Fruit fly (Drosophila melanogaster): ENCODE data around the gene Sbds.

Sbds gene

DNA sequence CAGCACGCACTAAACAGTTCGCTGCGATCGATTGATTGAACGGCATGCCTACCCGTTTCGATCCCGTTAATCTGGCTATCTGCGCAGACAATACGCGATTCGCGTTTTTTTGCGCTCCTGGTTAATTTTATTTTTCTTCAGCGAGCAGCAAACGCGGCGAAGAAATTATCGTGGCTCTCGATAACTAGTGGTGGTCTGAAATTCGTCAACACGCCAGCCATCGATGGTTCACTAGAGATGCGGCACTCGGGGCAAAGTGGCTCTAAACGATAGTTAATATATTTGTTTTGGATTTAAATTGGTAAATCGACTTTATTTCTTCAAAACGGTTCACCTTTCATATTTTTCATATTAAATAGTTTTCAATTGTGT lies 9.8 kb upstream of the Sbds start, which contains the start of gene dikar (continued):
- TF ChIP-seq topi (GFP tag; optimal IDR thresholded peaks at IDR 0.05), result peak; percentile 20
- no peak for TF ChIP-seq Hr4 (GFP tag; optimal IDR thresholded peaks at IDR 0.05)
- TF ChIP-seq CG10631 (GFP tag; optimal IDR thresholded peaks at IDR 0.05), result no peak
- no peak for TF ChIP-seq fd85E (GFP tag; optimal IDR thresholded peaks at IDR 0.05)
- peak; percentile 1 for TF ChIP-seq Eip75B (GFP tag; optimal IDR thresholded peaks at IDR 0.05)
- TF ChIP-seq CG6276 (GFP tag; optimal IDR thresholded peaks at IDR 0.05), result no peak
- no peak for TF ChIP-seq dac (GFP tag; optimal IDR thresholded peaks at IDR 0.05)
- peak; percentile 0 for TF ChIP-seq CG6792 (GFP tag; optimal IDR thresholded peaks at IDR 0.05)
- TF ChIP-seq dsx (GFP tag; optimal IDR thresholded peaks at IDR 0.05; ENCODE audit: poor library complexity, severe bottlenecking), result peak; percentile 9
- TF ChIP-seq CG6808 (GFP tag; optimal IDR thresholded peaks at IDR 0.05), result no peak
- no peak for TF ChIP-seq vri (GFP tag; optimal IDR thresholded peaks at IDR 0.05)
- no peak for TF ChIP-seq Eip78C (GFP tag)
- TF ChIP-seq Sox102F (GFP tag; optimal IDR thresholded peaks at IDR 0.05), result no peak
- TF ChIP-seq CG6163 (GFP tag; IDR thresholded peaks at IDR 0.05), result no peak
- peak; percentile 40 for TF ChIP-seq CG3032 (tag; optimal IDR thresholded peaks at IDR 0.05)
- TF ChIP-seq CG8632 (GFP tag; optimal IDR thresholded peaks at IDR 0.05), result no peak

DNA sequence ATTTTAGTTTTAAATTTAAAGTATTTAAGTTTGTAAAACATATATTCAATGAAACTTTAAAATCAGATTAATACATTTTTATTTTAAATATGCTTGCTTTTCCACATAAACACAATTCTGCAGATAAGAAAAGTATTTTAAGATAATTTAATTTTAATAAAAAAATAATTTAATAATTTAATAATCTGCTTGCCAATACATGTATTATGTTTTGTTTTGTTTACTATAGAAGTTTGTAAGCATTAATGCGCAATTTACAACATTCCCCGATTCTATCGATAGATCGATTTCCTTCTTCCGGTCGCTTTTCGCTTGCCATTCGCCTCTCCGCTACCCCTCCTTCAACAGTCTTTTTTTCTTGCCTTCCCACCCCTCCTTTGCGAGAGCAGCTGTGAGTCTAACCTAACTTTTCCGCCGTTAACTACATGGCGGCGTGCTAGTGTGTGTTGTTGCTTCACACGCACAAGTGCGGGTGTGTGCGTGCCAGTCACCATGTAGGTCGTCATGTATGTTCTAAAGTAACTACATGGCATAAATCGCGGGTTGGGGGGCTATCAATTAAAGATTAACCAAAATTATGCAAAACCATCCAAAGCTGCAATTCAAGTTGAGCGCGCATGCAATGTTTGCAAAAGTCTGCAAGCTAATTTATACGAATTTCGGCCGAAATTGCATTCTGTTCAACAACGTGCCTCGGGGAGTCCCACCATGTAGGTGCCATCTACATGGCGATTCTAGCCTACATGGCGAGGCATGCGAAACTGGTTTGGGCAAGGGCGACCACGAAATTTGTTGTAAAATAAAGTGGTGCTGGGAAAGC lies 9.2 kb upstream of the Sbds start:
- no peak for TF ChIP-seq CG11762 (GFP tag; optimal IDR thresholded peaks at IDR 0.05; ENCODE audit: insufficient read depth)
- TF ChIP-seq OdsH (GFP tag; optimal IDR thresholded peaks at IDR 0.05), result no peak
- no peak for TF ChIP-seq CG7368 (GFP tag; optimal IDR thresholded peaks at IDR 0.05)
- TF ChIP-seq Sox14 (GFP tag; optimal IDR thresholded peaks at IDR 0.05), result peak; percentile 19
- peak; percentile 70 for TF ChIP-seq svp (GFP tag)
- peak; percentile 77 for TF ChIP-seq CG6163 (GFP tag; IDR thresholded peaks at IDR 0.05)
- TF ChIP-seq CG6808 (GFP tag; optimal IDR thresholded peaks at IDR 0.05), result no peak
- TF ChIP-seq CG4318 (GFP tag; optimal IDR thresholded peaks at IDR 0.05), result no peak
- TF ChIP-seq CG10631 (GFP tag; optimal IDR thresholded peaks at IDR 0.05), result peak; percentile 15
- peak; percentile 15 for TF ChIP-seq CG31627 (GFP tag; optimal IDR thresholded peaks at IDR 0.05)
- TF ChIP-seq Sox15 (GFP tag; optimal IDR thresholded peaks at IDR 0.05), result no peak
- peak; percentile 33 for TF ChIP-seq CG3032 (tag; optimal IDR thresholded peaks at IDR 0.05)
- no peak for TF ChIP-seq CG8119 (GFP tag; IDR thresholded peaks at IDR 0.05)
- no peak for TF ChIP-seq dsx (GFP tag; optimal IDR thresholded peaks at IDR 0.05; ENCODE audit: poor library complexity, severe bottlenecking)
- peak; percentile 7 for TF ChIP-seq cyc (GFP tag; optimal IDR thresholded peaks at IDR 0.05)
- peak; percentile 15 for TF ChIP-seq CG3919 (GFP tag; optimal IDR thresholded peaks at IDR 0.05)
- peak; percentile 21 for TF ChIP-seq achi (GFP tag; optimal IDR thresholded peaks at IDR 0.05)
- peak; percentile 9 for TF ChIP-seq Blimp-1 (GFP tag; optimal IDR thresholded peaks at IDR 0.05)
- no peak for TF ChIP-seq esn (GFP tag; optimal IDR thresholded peaks at IDR 0.05)
- peak; percentile 42 for TF ChIP-seq CG1621 (tag; optimal IDR thresholded peaks at IDR 0.05)
- no peak for TF ChIP-seq CG11294 (GFP tag; IDR thresholded peaks at IDR 0.05)
- no peak for TF ChIP-seq CG6854 (GFP tag; optimal IDR thresholded peaks at IDR 0.05)
- TF ChIP-seq eg (GFP tag; IDR thresholded peaks at IDR 0.05), result 0 out of 3 replicates have a peak, but pooled peaks have one; percentile 32
- TF ChIP-seq CG16779 (tag; optimal IDR thresholded peaks at IDR 0.05), result no peak
- no peak for TF ChIP-seq net (GFP tag; optimal IDR thresholded peaks at IDR 0.05)
- TF ChIP-seq Eip93F (GFP tag; optimal IDR thresholded peaks at IDR 0.05), result no peak
- TF ChIP-seq Hr4 (GFP tag; optimal IDR thresholded peaks at IDR 0.05), result no peak
- TF ChIP-seq CG32006 (GFP tag; optimal IDR thresholded peaks at IDR 0.05), result peak; percentile 37
- TF ChIP-seq dac (GFP tag; optimal IDR thresholded peaks at IDR 0.05), result no peak
- peak in 1 of 2 experiments; percentile 56 for TF ChIP-seq salr (GFP tag; optimal IDR thresholded peaks at IDR 0.05)
- no peak for TF ChIP-seq spab (GFP tag; optimal IDR thresholded peaks at IDR 0.05)
- TF ChIP-seq CG34406 (GFP tag; optimal IDR thresholded peaks at IDR 0.05), result peak; percentile 4
- TF ChIP-seq CG8632 (GFP tag; optimal IDR thresholded peaks at IDR 0.05), result no peak
- TF ChIP-seq Eip78C (GFP tag), result peak; percentile 42
- peak; percentile 18 to 25 for TF ChIP-seq ss (GFP tag; optimal IDR thresholded peaks at IDR 0.05)
- peak; percentile 66 for TF ChIP-seq fkh (GFP tag; optimal IDR thresholded peaks at IDR 0.05)
- TF ChIP-seq Hr38 (GFP tag; optimal IDR thresholded peaks at IDR 0.05), result no peak
